Fruit fly (Drosophila melanogaster) whole organism, pupa: ENCODE data around the gene CG10254.

Experiments
- CG10348 ChIP-seq: fragments of 200-800 bp; sonication (Bioruptor generic); IDR thresholded peaks from 2 replicates; pipeline ENCODE4 v1.3.6; 2022; ENCODE audit warnings: missing biosample characterization, missing genetic modification characterization
- CG12605 ChIP-seq: fragments of 200-800 bp; sonication (Bioruptor generic); IDR thresholded peaks from 2 replicates; pipeline ENCODE4 v1.3.6; 2022; ENCODE audit warnings: missing biosample characterization, missing genetic modification characterization
- CG13204 ChIP-seq: fragments of 200-800 bp; sonication (Bioruptor generic); optimal IDR thresholded peaks from 2 replicates; lab custom pipeline; 2018; ENCODE audit warnings: missing biosample characterization, mild to moderate bottlenecking, missing genetic modification characterization, moderate library complexity
- CG14655 ChIP-seq: fragments of 200-800 bp; sonication (Bioruptor generic); optimal IDR thresholded peaks from 3 replicates; lab custom pipeline; 2017; ENCODE audit warnings: mild to moderate bottlenecking, missing biosample characterization, missing genetic modification reagents, missing genetic modification characterization
- CG15710 ChIP-seq: fragments of 200-800 bp; sonication (Bioruptor generic); optimal IDR thresholded peaks from 2 replicates; lab custom pipeline; 2018; ENCODE audit warnings: missing biosample characterization, mild to moderate bottlenecking, missing genetic modification characterization, moderate library complexity
- CG17806 ChIP-seq: fragments of 200-800 bp; sonication (Bioruptor generic); optimal IDR thresholded peaks from 2 replicates; lab custom pipeline; 2018; ENCODE audit warnings: missing biosample characterization, mild to moderate bottlenecking, missing genetic modification characterization, moderate library complexity
- CG32121 ChIP-seq: fragments of 200-800 bp; sonication (Bioruptor generic); IDR thresholded peaks from 2 replicates; pipeline ENCODE4 v1.3.6; 2022; ENCODE audit warnings: missing biosample characterization, missing genetic modification characterization
- CG34367 ChIP-seq: fragments of 200-800 bp; sonication (Bioruptor generic); optimal IDR thresholded peaks from 2 replicates; lab custom pipeline; 2018; ENCODE audit warnings: missing biosample characterization, mild to moderate bottlenecking, missing genetic modification characterization
- CG4496 ChIP-seq: fragments of 200-800 bp; sonication (Bioruptor generic); IDR thresholded peaks from 3 replicates; pipeline ENCODE4 v1.3.6; 2022; ENCODE audit warnings: missing biosample characterization, missing genetic modification characterization
- CG8159 ChIP-seq: fragments of 200-800 bp; sonication (Bioruptor generic); optimal IDR thresholded peaks from 3 replicates; lab custom pipeline; 2018; ENCODE audit warnings: missing biosample characterization, mild to moderate bottlenecking, missing genetic modification characterization, moderate library complexity
- CG8301 ChIP-seq: fragments of 200-800 bp; sonication (Bioruptor generic); optimal IDR thresholded peaks from 2 replicates; lab custom pipeline; 2018; ENCODE audit warnings: missing biosample characterization, mild to moderate bottlenecking, missing genetic modification characterization
- CG9948 ChIP-seq: fragments of 200-800 bp; sonication (Bioruptor generic); optimal IDR thresholded peaks from 2 replicates; lab custom pipeline; 2018; ENCODE audit warnings: missing biosample characterization, mild to moderate bottlenecking, missing genetic modification characterization, moderate library complexity
- D1 ChIP-seq: fragments of 200-800 bp; sonication (Bioruptor generic); optimal IDR thresholded peaks from 2 replicates; lab custom pipeline; 2018; ENCODE audit warnings: missing biosample characterization, mild to moderate bottlenecking, missing genetic modification characterization, moderate library complexity
- EcR ChIP-seq: fragments of 200-800 bp; sonication (Bioruptor generic); optimal IDR thresholded peaks from 3 replicates; lab custom pipeline; 2019; ENCODE audit warnings: missing biosample characterization, missing genetic modification characterization, mild to moderate bottlenecking, moderate library complexity, missing genetic modification reagents
- Ets98B ChIP-seq: fragments of 200-800 bp; sonication (Bioruptor generic); IDR thresholded peaks from 2 replicates; pipeline ENCODE4 v1.3.6; 2022; ENCODE audit warnings: missing biosample characterization, missing genetic modification characterization
- Pif1A ChIP-seq: fragments of 200-800 bp; sonication (Bioruptor generic); optimal IDR thresholded peaks from 3 replicates; lab custom pipeline; 2016; ENCODE audit warnings: missing biosample characterization, missing genetic modification characterization
- Pif1B ChIP-seq: fragments of 200-800 bp; sonication (Bioruptor generic); optimal IDR thresholded peaks from 3 replicates; lab custom pipeline; 2016; ENCODE audit warnings: missing biosample characterization, missing genetic modification characterization
- Snoo ChIP-seq: fragments of 200-800 bp; sonication (Bioruptor generic); optimal IDR thresholded peaks from 3 replicates; lab custom pipeline; 2017; ENCODE audit warnings: missing biosample characterization, mild to moderate bottlenecking, missing genetic modification characterization, inconsistent platforms
- fd96Ca ChIP-seq: fragments of 200-800 bp; sonication (Bioruptor generic); IDR thresholded peaks from 3 replicates; pipeline ENCODE4 v1.3.6; 2022; ENCODE audit warnings: missing biosample characterization, missing genetic modification characterization
- gl ChIP-seq: fragments of 200-800 bp; sonication (Bioruptor generic); optimal IDR thresholded peaks from 2 replicates; lab custom pipeline; 2018; ENCODE audit warnings: missing biosample characterization, mild to moderate bottlenecking, missing genetic modification characterization
- rn ChIP-seq: fragments of 200-800 bp; sonication (Bioruptor generic); IDR thresholded peaks from 2 replicates; pipeline ENCODE4 v1.3.6; 2022; ENCODE audit warnings: missing biosample characterization, missing genetic modification characterization

CG10254 gene

dm6 chr3R:23674369-23674768 is 20.4 kb downstream of the CG10254 start:
- TF ChIP-seq gl (tag; lab: Kevin White, UChicago) (no peak), Snoo (tag; lab: Kevin White, UChicago) (peak; percentile 46), CG13204 (no peak), CG14655 (GFP tag; lab: Kevin White, UChicago) (no peak), Pif1A (GFP tag; lab: Kevin White, UChicago) (peak; percentile 24), rn (no peak), CG10348 (GFP tag; lab: Robert Waterston, UW) (no peak), CG8159 (tag; lab: Kevin White, UChicago) (no peak), CG17806 (tag; lab: Kevin White, UChicago) (no peak), D1 (tag; lab: Kevin White, UChicago) (no peak), Ets98B (GFP tag; lab: Robert Waterston, UW) (no peak), EcR (GFP tag; lab: Kevin White, UChicago) (no peak), CG4496 (GFP tag; lab: Robert Waterston, UW) (no peak), CG15710 (tag; lab: Kevin White, UChicago) (no peak), CG9948 (tag; lab: Kevin White, UChicago) (no peak), CG12605 (GFP tag; lab: Robert Waterston, UW) (no peak)

dm6 chr3R:23673084-23673483 is 21.7 kb downstream of the CG10254 start:
- TF ChIP-seq CG8159 (tag; lab: Kevin White, UChicago) (no peak), CG12605 (GFP tag; lab: Robert Waterston, UW) (no peak), D1 (tag; lab: Kevin White, UChicago) (no peak), rn (0 out of 2 replicates have a peak, but pooled peaks have one; percentile 32)
- TF ChIP-seq, all 21 proteins: peak for 1

dm6 chr3R:23669401-23670216 is 25.2 kb downstream of the CG10254 start, which contains the start of gene CG31145:
CG31145 (minus strand) TSS chr3R:23669659.
- TF ChIP-seq EcR (GFP tag; lab: Kevin White, UChicago), result peak; percentile 75
- TF ChIP-seq CG13204, result peak; percentile 96
- peak; percentile 99 for TF ChIP-seq D1 (tag; lab: Kevin White, UChicago)
- TF ChIP-seq CG12605 (GFP tag; lab: Robert Waterston, UW), result peak; percentile 98
- peak; percentile 99 for TF ChIP-seq CG4496 (GFP tag; lab: Robert Waterston, UW)
- TF ChIP-seq CG9948 (tag; lab: Kevin White, UChicago), result peak; percentile 99
- TF ChIP-seq CG14655 (GFP tag; lab: Kevin White, UChicago), result peak; percentile 100
- TF ChIP-seq CG34367 (tag; lab: Kevin White, UChicago), result peak; percentile 99
- TF ChIP-seq rn, result peak; percentile 98
- TF ChIP-seq CG32121 (GFP tag; lab: Robert Waterston, UW), result peak; percentile 99
- peak; percentile 100 for TF ChIP-seq fd96Ca (GFP tag; lab: Robert Waterston, UW)
- peak; percentile 99 for TF ChIP-seq CG8159 (tag; lab: Kevin White, UChicago)
- peak; percentile 99 for TF ChIP-seq CG15710 (tag; lab: Kevin White, UChicago)
- peak; percentile 99 for TF ChIP-seq Pif1B (GFP tag; lab: Kevin White, UChicago)
- peak; percentile 99 for TF ChIP-seq Ets98B (GFP tag; lab: Robert Waterston, UW)
- peak; percentile 100 for TF ChIP-seq Snoo (tag; lab: Kevin White, UChicago)
- peak; percentile 99 for TF ChIP-seq CG10348 (GFP tag; lab: Robert Waterston, UW)
- peak; percentile 100 for TF ChIP-seq CG8301
- peak; percentile 99 for TF ChIP-seq CG17806 (tag; lab: Kevin White, UChicago)
- TF ChIP-seq Pif1A (GFP tag; lab: Kevin White, UChicago), result peak; percentile 100
- TF ChIP-seq gl (tag; lab: Kevin White, UChicago), result peak; percentile 96

- TF ChIP-seq CG32121 (GFP tag; lab: Robert Waterston, UW), result no peak
- TF ChIP-seq CG15710 (tag; lab: Kevin White, UChicago), result no peak
- TF ChIP-seq Pif1B (GFP tag; lab: Kevin White, UChicago), result no peak
- TF ChIP-seq gl (tag; lab: Kevin White, UChicago), result no peak
- no peak for TF ChIP-seq CG4496 (GFP tag; lab: Robert Waterston, UW)
- no peak for TF ChIP-seq CG14655 (GFP tag; lab: Kevin White, UChicago)
- no peak for TF ChIP-seq fd96Ca (GFP tag; lab: Robert Waterston, UW)
- no peak for TF ChIP-seq D1 (tag; lab: Kevin White, UChicago)
- no peak for TF ChIP-seq rn
- no peak for TF ChIP-seq CG17806 (tag; lab: Kevin White, UChicago)
- TF ChIP-seq CG34367 (tag; lab: Kevin White, UChicago), result no peak
Observed at dm6 chr3R:23668583-23668982, 26.2 kb downstream of the CG10254 start.

- TF ChIP-seq CG14655 (GFP tag; lab: Kevin White, UChicago), result peak; percentile 10
- TF ChIP-seq Pif1B (GFP tag; lab: Kevin White, UChicago), result no peak
Observed at dm6 chr3R:23667451-23667850, 27.3 kb downstream of the CG10254 start.
